Worm (Caenorhabditis elegans) whole organism, L4/young adult: Measurements from ENCODE around the gene rad-54.L2.

ENCODE experiments used
- W03F9.2 ChIP-seq: fragments of 150-350 bp; optimal IDR thresholded peaks from 2 replicates; lab custom pipeline; 2014; ENCODE audit warnings: missing biosample characterization, missing genetic modification characterization
- him-1 ChIP-seq: sonication (generic microtip); optimal IDR thresholded peaks from 2 replicates; lab custom pipeline; 2016; ENCODE audit warnings: missing genotype, missing genetic modification reagents, missing genetic modification characterization, missing compliant biosample characterization

ce11 chrIV:8933575-8933974 lies 39.7 kb downstream of the rad-54.L2 start, which contains the start of gene D1046.4:
- TF ChIP-seq W03F9.2 (no peak), him-1 (tag; lab: Kevin White, UChicago) (no peak)
